Worm (Caenorhabditis elegans): ENCODE measurements around the gene ldh-1.

Gene ldh-1

ce11 chrII:11728545-11729105 lies 4.6 kb downstream of the ldh-1 start, which contains the start of gene alh-8 (continued):
- TF ChIP-seq lir-1 (GFP tag; conservative IDR thresholded peaks at IDR 0.05) (0 out of 2 replicates have a peak, but pooled peaks have one; percentile 30), ztf-22 (GFP tag; optimal IDR thresholded peaks at IDR 0.05) (peak; percentile 29), atf-7 (tag; optimal IDR thresholded peaks at IDR 0.05) (peak; percentile 61), dox-1 (GFP tag; IDR thresholded peaks at IDR 0.05) (0 out of 2 replicates have a peak, but pooled peaks have one; percentile 25), Y95B8A.8 (GFP tag; IDR thresholded peaks at IDR 0.05) (0 out of 2 replicates have a peak, but pooled peaks have one; percentile 43), tlf-1 (GFP tag; optimal IDR thresholded peaks at IDR 0.05) (peak; percentile 65), madf-10 (tag; optimal IDR thresholded peaks at IDR 0.05) (peak; percentile 22), ztf-3 (GFP tag; optimal IDR thresholded peaks at IDR 0.05) (no peak), F55B11.4 (tag; optimal IDR thresholded peaks at IDR 0.05; ENCODE audit: borderline replicate concordance, insufficient read depth) (no peak), ZK185.1 (tag; optimal IDR thresholded peaks at IDR 0.05; ENCODE audit: poor library complexity, severe bottlenecking) (peak; percentile 40), gei-17 (GFP tag; optimal IDR thresholded peaks at IDR 0.05) (peak; percentile 30), nhr-80 (tag; optimal IDR thresholded peaks at IDR 0.05) (peak; percentile 88), lin-26 (GFP tag; IDR thresholded peaks at IDR 0.05) (0 out of 2 replicates have a peak, but pooled peaks have one; percentile 40), attf-5 (GFP tag; optimal IDR thresholded peaks at IDR 0.05) (peak; percentile 48), athp-1 (tag; optimal IDR thresholded peaks at IDR 0.05) (peak; percentile 5), snpc-3.4 (tag; optimal IDR thresholded peaks at IDR 0.05) (peak; percentile 3), attf-3 (GFP tag; conservative IDR thresholded peaks at IDR 0.05) (0 out of 2 replicates have a peak, but pooled peaks have one; percentile 20), lin-54 (GFP tag; optimal IDR thresholded peaks at IDR 0.05) (peak; percentile 33), B0336.3 (GFP tag; IDR thresholded peaks at IDR 0.05) (no peak; the same call in 1 of the 2 replicates), ama-1 (optimal IDR thresholded peaks at IDR 0.05) (no peak), ama-1 (GFP tag; optimal IDR thresholded peaks at IDR 0.05) (no peak), mcd-1 (GFP tag; IDR thresholded peaks at IDR 0.05) (peak; percentile 62), hlh-26 (GFP tag; conservative IDR thresholded peaks at IDR 0.05) (no peak), ekl-4 (GFP tag; IDR thresholded peaks at IDR 0.05) (peak; percentile 63), nhr-90 (tag; optimal IDR thresholded peaks at IDR 0.05) (peak; percentile 5), F57A8.1 (GFP tag; optimal IDR thresholded peaks at IDR 0.05) (no peak), F22D6.2 (tag; optimal IDR thresholded peaks at IDR 0.05) (peak; percentile 42), bed-2 (GFP tag; IDR thresholded peaks at IDR 0.05) (no peak), hmg-1.2 (GFP tag; IDR thresholded peaks at IDR 0.05) (peak; percentile 33; the same call in 1 of the 2 replicates), K12H6.12 (tag; optimal IDR thresholded peaks at IDR 0.05) (peak; percentile 43), lin-40 (tag; optimal IDR thresholded peaks at IDR 0.05) (peak; percentile 25), nfyb-1 (GFP tag; IDR thresholded peaks at IDR 0.05) (0 out of 2 replicates have a peak, but pooled peaks have one; percentile 50), fkh-3 (tag; optimal IDR thresholded peaks at IDR 0.05) (no peak), snpc-4 (GFP tag; optimal IDR thresholded peaks at IDR 0.05) (no peak), snpc-4 (tag; optimal IDR thresholded peaks at IDR 0.05) (peak in 1 of 4 experiments; percentile 24)

ce11 chrII:11729757-11730535 lies 5.9 kb downstream of the ldh-1 start:
- TF ChIP-seq egrh-3 (GFP tag; IDR thresholded peaks at IDR 0.05) (peak; percentile 84; the same call in 1 of the 2 replicates), cebp-2 (GFP tag; IDR thresholded peaks at IDR 0.05) (0 out of 2 replicates have a peak, but pooled peaks have one; percentile 14), dpl-1 (GFP tag; optimal IDR thresholded peaks at IDR 0.05) (no peak), lin-26 (GFP tag; IDR thresholded peaks at IDR 0.05) (0 out of 2 replicates have a peak, but pooled peaks have one; percentile 25), F37B4.10 (GFP tag; IDR thresholded peaks at IDR 0.05) (peak; percentile 77; the same call in 1 of the 2 replicates)
